Worm (Caenorhabditis elegans) whole organism, L2 larva: Measurements from ENCODE around the gene cav-1.
"Not testable (repeated sequence)": the region's sequence is repeated elsewhere in the genome, so short reads cannot be mapped to it uniquely, and the experiment has no call there.

Experiments
- elt-3 ChIP-seq: sonication (generic microtip); optimal IDR thresholded peaks from 2 replicates; lab custom pipeline; 2017; ENCODE audit warnings: missing biosample characterization, missing genetic modification characterization
- nhr-10 ChIP-seq: sonication (generic microtip); optimal IDR thresholded peaks from 2 replicates; lab custom pipeline; 2017; ENCODE audit warnings: missing biosample characterization, missing genetic modification characterization
- nhr-6 ChIP-seq: fragments of 150-350 bp; optimal IDR thresholded peaks from 2 replicates; lab custom pipeline; 2014; ENCODE audit warnings: missing biosample characterization, missing genetic modification characterization

ce11 chrIV:9767054-9767453 lies 5.3 kb upstream of the cav-1 start, which contains the start of gene msp-79:
- TF ChIP-seq nhr-10; elt-3 (tag; lab: Kevin White, UChicago); nhr-6 (tag; lab: Kevin White, UChicago): not testable (repeated sequence)
